Worm (Caenorhabditis elegans): ENCODE results near the gene ZK836.3.

- TF ChIP-seq him-1 (tag; optimal IDR thresholded peaks at IDR 0.05) (no peak), pbrm-1 (GFP tag; IDR thresholded peaks at IDR 0.05) (no peak), attf-3 (GFP tag; conservative IDR thresholded peaks at IDR 0.05) (no peak), Y79H2A.3 (GFP tag; conservative IDR thresholded peaks at IDR 0.05) (no peak), attf-6 (GFP tag; IDR thresholded peaks at IDR 0.05) (no peak), Y53G8AR.9 (GFP tag; conservative IDR thresholded peaks at IDR 0.05) (no peak), rpc-1 (optimal IDR thresholded peaks at IDR 0.05) (no peak), rpc-1 (tag; optimal IDR thresholded peaks at IDR 0.05) (no peak), K11D2.4 (GFP tag; IDR thresholded peaks at IDR 0.05) (no peak)
These were observed 17.3 kb upstream of the ZK836.3 start, which contains the start of gene vab-8 for ce11 chrV:12213027-12213426.

Measured in whole organism, young adult.